Worm (Caenorhabditis elegans): Measurements from ENCODE around the gene F52H3.6.

- TF ChIP-seq tbx-8 (GFP tag; optimal IDR thresholded peaks at IDR 0.05) (no peak), bed-3 (GFP tag; optimal IDR thresholded peaks at IDR 0.05) (no peak), ces-1 (GFP tag; optimal IDR thresholded peaks at IDR 0.05) (no peak)
Measured at ce11 chrII:10008552-10008951, 19.7 kb downstream of the F52H3.6 start.

Measured in whole organism, mixed stage, embryonic.